Fruit fly (Drosophila melanogaster) S2 (cell line): ENCODE measurements around the gene CG17145.

Source experiments
- CG8478 ChIP-seq: fragments of >200 bp; optimal IDR thresholded peaks from 2 replicates; lab custom pipeline; 2018
- CTCF ChIP-seq, 2 experiments: fragments of >200 bp; optimal IDR thresholded peaks; 2 replicates each; lab custom pipeline; 2018

DNA sequence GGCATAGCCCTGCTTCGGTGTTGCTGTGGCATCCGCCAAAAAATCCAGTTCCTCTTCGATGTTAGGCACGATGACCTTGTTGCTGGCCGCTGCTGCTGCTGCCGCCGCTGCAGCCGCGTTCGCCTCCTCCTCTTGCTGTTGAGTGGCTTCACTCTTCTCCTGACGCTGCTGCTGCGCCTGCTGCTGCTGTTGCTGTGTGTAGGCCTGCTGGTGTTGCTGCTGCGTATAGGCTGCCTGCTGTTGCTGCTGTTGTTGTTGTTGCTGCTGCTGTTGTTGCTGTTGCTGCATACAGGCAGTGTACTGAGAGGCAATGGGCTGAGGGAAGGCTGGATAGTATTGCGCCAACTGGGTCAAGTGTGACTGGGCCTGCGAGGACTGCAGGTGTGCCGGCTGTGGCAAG lies 15.6 kb downstream of the CG17145 start:
- TF ChIP-seq CTCF (optimal IDR thresholded peaks at IDR 0.05; lab: Kevin White, UChicago) (no peak), CG8478 (lab: Kevin White, UChicago) (no peak)
